Worm (Caenorhabditis elegans) whole organism, midembryonic: Measurements from ENCODE around the gene str-40.

ENCODE experiments used
- T22C8.4 ChIP-seq: fragments of 200-800 bp; sonication (Bioruptor generic); IDR thresholded peaks from 2 replicates; pipeline ENCODE4 v1.3.6; 2022; ENCODE audit warnings: missing genetic modification characterization, missing compliant biosample characterization
- cog-1 ChIP-seq: sonication (generic microtip); optimal IDR thresholded peaks from 2 replicates; lab custom pipeline; 2016; ENCODE audit warnings: missing genetic modification characterization, missing compliant biosample characterization
- klf-2 ChIP-seq: fragments of 200-800 bp; sonication (Bioruptor generic); conservative IDR thresholded peaks from 2 replicates; pipeline ENCODE4 v1.3.6; 2022; ENCODE audit warnings: missing genetic modification reagents, missing genetic modification characterization, missing compliant biosample characterization
- med-1 ChIP-seq: sonication (generic microtip); optimal IDR thresholded peaks from 2 replicates; lab custom pipeline; 2017; ENCODE audit warnings: missing genetic modification characterization, mild to moderate bottlenecking, missing compliant biosample characterization, antibody characterized with exemption, missing genetic modification reagents; ENCODE audit not compliant: insufficient read depth
- ref-1 ChIP-seq: fragments of 200-800 bp; sonication (Bioruptor generic); conservative IDR thresholded peaks from 2 replicates; pipeline ENCODE4 v1.3.6; 2022; ENCODE audit warnings: missing genetic modification reagents, missing genetic modification characterization, missing compliant biosample characterization
- tab-1 ChIP-seq: fragments of 200-800 bp; sonication (Bioruptor generic); IDR thresholded peaks from 2 replicates; pipeline ENCODE4 v1.3.6; 2022; ENCODE audit warnings: missing genetic modification characterization, missing compliant biosample characterization
- ztf-23 ChIP-seq: fragments of 200-800 bp; sonication (Bioruptor generic); IDR thresholded peaks from 2 replicates; pipeline ENCODE4 v1.3.6; 2022; ENCODE audit warnings: missing genetic modification reagents, missing genetic modification characterization, missing compliant biosample characterization
- ztf-29 ChIP-seq: fragments of 200-800 bp; sonication (Bioruptor generic); IDR thresholded peaks from 2 replicates; pipeline ENCODE4 v1.3.6; 2022; ENCODE audit warnings: missing genetic modification reagents, missing genetic modification characterization, missing compliant biosample characterization

- TF ChIP-seq tab-1 = no peak
- TF ChIP-seq cog-1 (tag; lab: Kevin White, UChicago) = no peak
- TF ChIP-seq T22C8.4 (GFP tag; lab: Robert Waterston, UW) = no peak
- TF ChIP-seq med-1 (GFP tag; lab: Kevin White, UChicago) = no peak
- TF ChIP-seq ref-1 (GFP tag; lab: Robert Waterston, UW) = no peak
- no peak for TF ChIP-seq klf-2 (GFP tag; lab: Robert Waterston, UW)
- TF ChIP-seq ztf-29 (GFP tag; lab: Robert Waterston, UW) = no peak
- no peak for TF ChIP-seq ztf-23
Measured at ce11 chrV:3113751-3114150, 44.8 kb upstream of the str-40 start, which contains the start of gene Y73C8C.8.
